Worm (Caenorhabditis elegans) whole organism, L3 larva: ENCODE measurements around the gene W09D10.4.

Source experiments
- ZK546.5 ChIP-seq: sonication (generic microtip); optimal IDR thresholded peaks from 2 replicates; lab custom pipeline; 2017; ENCODE audit warnings: missing biosample characterization, missing genetic modification characterization
- aly-2 ChIP-seq: fragments of 150-350 bp; optimal IDR thresholded peaks from 2 replicates; lab custom pipeline; 2014; ENCODE audit warnings: missing biosample characterization, missing genetic modification characterization
- ama-1 ChIP-seq: fragments of 150-350 bp; optimal IDR thresholded peaks from 2 replicates; lab custom pipeline; 2018
- ceh-16 ChIP-seq: sonication (generic microtip); optimal IDR thresholded peaks from 2 replicates; lab custom pipeline; 2017; ENCODE audit warnings: missing biosample characterization, missing genetic modification characterization
- ceh-28 ChIP-seq: fragments of 150-350 bp; optimal IDR thresholded peaks from 2 replicates; lab custom pipeline; 2014; ENCODE audit warnings: missing biosample characterization, missing genetic modification reagents, missing genetic modification characterization
- ceh-82 ChIP-seq: fragments of 150-350 bp; optimal IDR thresholded peaks from 2 replicates; lab custom pipeline; 2014; ENCODE audit warnings: missing biosample characterization, missing genetic modification characterization
- ceh-9 ChIP-seq: sonication (generic microtip); optimal IDR thresholded peaks from 2 replicates; lab custom pipeline; 2018; ENCODE audit warnings: missing biosample characterization, missing genetic modification characterization
- daf-12 ChIP-seq: fragments of 150-350 bp; optimal IDR thresholded peaks from 2 replicates; lab custom pipeline; 2014; ENCODE audit warnings: missing biosample characterization, missing genetic modification reagents, missing genetic modification characterization
- egl-5 ChIP-seq: fragments of 150-350 bp; optimal IDR thresholded peaks from 2 replicates; lab custom pipeline; 2017; ENCODE audit warnings: missing biosample characterization, missing genetic modification reagents, missing genetic modification characterization, inconsistent platforms
- elt-1 ChIP-seq: fragments of 150-350 bp; optimal IDR thresholded peaks from 2 replicates; lab custom pipeline; 2014; ENCODE audit warnings: missing biosample characterization, missing genetic modification characterization
- elt-2 ChIP-seq: sonication (generic microtip); optimal IDR thresholded peaks from 2 replicates; lab custom pipeline; 2016; ENCODE audit warnings: missing genetic modification reagents, mild to moderate bottlenecking, missing genetic modification characterization, missing compliant biosample characterization
- elt-3 ChIP-seq, 3 experiments: fragments of 150-350 bp in 1 of 3; sonication (generic microtip) in 2 of 3; optimal IDR thresholded peaks; 2 replicates in 2 of 3; 4 replicates in 1 of 3; lab custom pipeline; 2014 to 2017; ENCODE audit warnings: missing biosample characterization in 3 of 3, missing genetic modification characterization in 3 of 3
- eor-1 ChIP-seq, 2 experiments: fragments of 150-350 bp; optimal IDR thresholded peaks; 2 replicates each; lab custom pipeline; 2014 to 2018; ENCODE audit warnings: missing biosample characterization in 2 of 2, missing genetic modification characterization in 2 of 2
- fkh-10 ChIP-seq: sonication (generic microtip); optimal IDR thresholded peaks from 2 replicates; lab custom pipeline; 2017; ENCODE audit warnings: missing biosample characterization, missing genetic modification reagents, missing genetic modification characterization
- fkh-2 ChIP-seq: fragments of 150-350 bp; optimal IDR thresholded peaks from 2 replicates; lab custom pipeline; 2014; ENCODE audit warnings: missing biosample characterization, missing genetic modification reagents, missing genetic modification characterization
- fos-1 ChIP-seq: fragments of 150-350 bp; optimal IDR thresholded peaks from 2 replicates; lab custom pipeline; 2014; ENCODE audit warnings: missing biosample characterization, missing genetic modification characterization
- hmg-11 ChIP-seq: sonication (generic microtip); optimal IDR thresholded peaks from 2 replicates; lab custom pipeline; 2016; ENCODE audit warnings: missing genetic modification characterization, missing compliant biosample characterization
- jun-1 ChIP-seq: fragments of 150-350 bp; optimal IDR thresholded peaks from 2 replicates; lab custom pipeline; 2014; ENCODE audit warnings: missing biosample characterization, missing genetic modification reagents, missing genetic modification characterization
- lin-39 ChIP-seq: fragments of 150-350 bp; optimal IDR thresholded peaks from 2 replicates; lab custom pipeline; 2018; ENCODE audit warnings: missing biosample characterization, missing genetic modification reagents, missing genetic modification characterization
- lsy-12 ChIP-seq: sonication (generic microtip); optimal IDR thresholded peaks from 2 replicates; lab custom pipeline; 2016; ENCODE audit warnings: mild to moderate bottlenecking, missing genetic modification characterization, missing compliant biosample characterization
- mdl-1 ChIP-seq: fragments of 150-350 bp; optimal IDR thresholded peaks from 2 replicates; lab custom pipeline; 2014; ENCODE audit warnings: missing biosample characterization, missing genetic modification characterization
- mml-1 ChIP-seq: fragments of 150-350 bp; sonication (generic microtip); optimal IDR thresholded peaks from 3 replicates; lab custom pipeline; 2014; ENCODE audit warnings: missing biosample characterization, missing genetic modification characterization
- nfya-1 ChIP-seq: sonication (generic microtip); optimal IDR thresholded peaks from 2 replicates; lab custom pipeline; 2017; ENCODE audit warnings: missing genetic modification characterization, mild to moderate bottlenecking, missing compliant biosample characterization, antibody characterized with exemption, moderate library complexity; ENCODE audit not compliant: insufficient read depth
- nhr-11 ChIP-seq: fragments of 150-350 bp; optimal IDR thresholded peaks from 2 replicates; lab custom pipeline; 2014; ENCODE audit warnings: missing biosample characterization, missing genetic modification characterization
- nhr-12 ChIP-seq: fragments of 150-350 bp; optimal IDR thresholded peaks from 2 replicates; lab custom pipeline; 2014; ENCODE audit warnings: missing biosample characterization, missing genetic modification characterization
- nhr-23 ChIP-seq: fragments of 150-350 bp; optimal IDR thresholded peaks from 2 replicates; lab custom pipeline; 2014; ENCODE audit warnings: missing biosample characterization, missing genetic modification reagents, missing genetic modification characterization
- nhr-237 ChIP-seq: fragments of 150-350 bp; optimal IDR thresholded peaks from 2 replicates; lab custom pipeline; 2014; ENCODE audit warnings: missing biosample characterization, missing genetic modification characterization
- nhr-25 ChIP-seq: sonication (generic microtip); optimal IDR thresholded peaks from 2 replicates; lab custom pipeline; 2017; ENCODE audit warnings: missing biosample characterization, missing genetic modification characterization
- nhr-28 ChIP-seq: fragments of 150-350 bp; optimal IDR thresholded peaks from 2 replicates; lab custom pipeline; 2014; ENCODE audit warnings: missing biosample characterization, missing genetic modification characterization
- nhr-43 ChIP-seq: sonication (generic microtip); optimal IDR thresholded peaks from 2 replicates; lab custom pipeline; 2016; ENCODE audit warnings: mild to moderate bottlenecking, missing genetic modification characterization, missing compliant biosample characterization; ENCODE audit not compliant: poor library complexity, severe bottlenecking
- nhr-67 ChIP-seq: fragments of 150-350 bp; optimal IDR thresholded peaks from 2 replicates; lab custom pipeline; 2014; ENCODE audit warnings: missing biosample characterization, missing genetic modification characterization
- nhr-76 ChIP-seq: fragments of 150-350 bp; sonication (generic microtip); optimal IDR thresholded peaks from 5 replicates; lab custom pipeline; 2014; ENCODE audit warnings: missing biosample characterization, missing genetic modification characterization
- nhr-77 ChIP-seq: fragments of 150-350 bp; optimal IDR thresholded peaks from 2 replicates; lab custom pipeline; 2014; ENCODE audit warnings: missing biosample characterization, missing genetic modification characterization
- pha-4 ChIP-seq: fragments of 150-350 bp; optimal IDR thresholded peaks from 2 replicates; lab custom pipeline; 2014; ENCODE audit warnings: missing biosample characterization, missing genetic modification reagents, missing genetic modification characterization
- pqm-1 ChIP-seq: fragments of 150-350 bp; optimal IDR thresholded peaks from 2 replicates; lab custom pipeline; 2017; ENCODE audit warnings: missing biosample characterization, missing genetic modification characterization, inconsistent platforms
- sea-2 ChIP-seq: fragments of 150-350 bp; sonication (generic microtip); optimal IDR thresholded peaks from 4 replicates; lab custom pipeline; 2014; ENCODE audit warnings: missing biosample characterization, missing genetic modification reagents, missing genetic modification characterization
- skn-1 ChIP-seq: fragments of 150-350 bp; optimal IDR thresholded peaks from 2 replicates; lab custom pipeline; 2014; ENCODE audit warnings: missing biosample characterization, missing genetic modification characterization
- tbx-2 ChIP-seq: sonication (generic microtip); optimal IDR thresholded peaks from 2 replicates; lab custom pipeline; 2016; ENCODE audit warnings: mild to moderate bottlenecking, missing genetic modification characterization, missing compliant biosample characterization
- unc-39 ChIP-seq: sonication (generic microtip); optimal IDR thresholded peaks from 4 replicates; lab custom pipeline; 2017; ENCODE audit warnings: missing biosample characterization, missing genetic modification characterization
- unc-62 ChIP-seq: fragments of 150-350 bp; sonication (generic microtip); optimal IDR thresholded peaks from 4 replicates; lab custom pipeline; 2014; ENCODE audit warnings: missing biosample characterization, missing genetic modification reagents, missing genetic modification characterization
- zag-1 ChIP-seq: fragments of 150-350 bp; optimal IDR thresholded peaks from 2 replicates; lab custom pipeline; 2014; ENCODE audit warnings: missing biosample characterization, missing genetic modification characterization
- ztf-11 ChIP-seq: fragments of 150-350 bp; optimal IDR thresholded peaks from 2 replicates; lab custom pipeline; 2014; ENCODE audit warnings: missing biosample characterization, missing genetic modification characterization
- ztf-4 ChIP-seq: fragments of 150-350 bp; optimal IDR thresholded peaks from 2 replicates; lab custom pipeline; 2014; ENCODE audit warnings: missing biosample characterization, missing genetic modification characterization

Gene W09D10.4

DNA sequence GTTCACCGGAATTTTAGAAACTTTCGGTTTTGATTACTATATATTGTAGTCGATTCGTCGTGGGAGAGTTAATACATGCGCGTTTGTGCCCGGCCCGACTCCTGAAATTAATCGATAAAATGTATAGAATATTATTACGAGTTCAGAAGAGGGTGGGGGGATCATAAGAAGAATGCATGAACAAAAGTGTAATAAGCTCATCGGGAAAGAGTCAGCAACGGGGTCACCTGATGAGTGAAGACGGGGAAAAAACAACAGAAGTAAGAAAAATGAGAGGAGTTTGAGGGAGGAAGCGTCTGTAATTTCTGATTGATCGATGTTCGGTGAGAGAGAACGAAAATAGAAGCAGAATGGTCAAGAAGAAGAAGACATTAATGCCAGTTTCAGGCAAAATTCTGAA is at the start of gene W09D10.4:
Gene W09D10.4, minus strand, starts transcription at position 101 of the 400 bp plus-strand sequence.
- TF ChIP-seq elt-2, result peak; percentile 3
- TF ChIP-seq jun-1 (tag; lab: Kevin White, UChicago), result no peak
- peak; percentile 27 for TF ChIP-seq ama-1 (lab: Kevin White, UChicago)
- TF ChIP-seq, all 47 proteins: peak for 2

DNA sequence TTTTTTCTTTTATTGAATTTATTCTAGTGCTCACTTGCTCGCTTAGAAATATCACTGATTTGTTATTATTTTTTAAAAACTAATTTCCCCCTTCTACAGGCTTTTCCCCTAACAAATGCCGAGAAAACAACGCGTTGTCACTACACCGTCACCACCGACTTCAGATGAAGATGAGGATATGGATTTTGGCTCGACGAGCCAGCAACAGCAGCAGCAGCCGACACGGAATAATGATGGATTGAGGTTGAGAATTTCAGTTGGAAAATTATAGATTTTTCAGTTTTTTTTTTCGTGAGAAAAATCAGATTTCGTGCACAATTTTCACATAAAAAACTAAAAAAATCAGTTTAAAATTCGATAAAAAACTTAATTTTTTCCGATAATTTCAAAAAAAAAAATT is 47.0 kb upstream of the W09D10.4 start, which contains the start of gene dpy-28:
Gene dpy-28, plus strand, starts transcription at position 100 of the 400 bp plus-strand sequence.
- TF ChIP-seq aly-2 (tag; lab: Kevin White, UChicago) (no peak), egl-5 (tag; lab: Kevin White, UChicago) (no peak), unc-39 (tag; lab: Kevin White, UChicago) (no peak), nhr-77 (tag; lab: Kevin White, UChicago) (no peak), elt-2 (peak; percentile 5), lsy-12 (tag; lab: Kevin White, UChicago) (peak; percentile 23), elt-3 (tag; optimal IDR thresholded peaks at IDR 0.05; lab: Kevin White, UChicago) (no peak), ceh-16 (tag; lab: Kevin White, UChicago) (no peak), ztf-11 (tag; lab: Kevin White, UChicago) (no peak), nhr-12 (tag; lab: Kevin White, UChicago) (no peak), ceh-82 (tag; lab: Kevin White, UChicago) (no peak), nhr-67 (tag; lab: Kevin White, UChicago) (no peak), ama-1 (lab: Kevin White, UChicago) (peak; percentile 66), fkh-2 (tag; lab: Kevin White, UChicago) (no peak), pha-4 (tag; lab: Kevin White, UChicago) (no peak), jun-1 (tag; lab: Kevin White, UChicago) (no peak)
- TF ChIP-seq, all 47 proteins: peak for 3

ce11 chrIII:10759050-10760023 is 43.3 kb upstream of the W09D10.4 start, which contains the start of gene tasp-1:
Gene tasp-1 (plus strand): TSS chrIII:10759307.
- peak; percentile 99 for TF ChIP-seq nhr-43 (tag; lab: Kevin White, UChicago)
- peak; percentile 100 for TF ChIP-seq pha-4 (tag; lab: Kevin White, UChicago)
- TF ChIP-seq nhr-77 (tag; lab: Kevin White, UChicago), result peak; percentile 96
- TF ChIP-seq fos-1 (tag; lab: Kevin White, UChicago), result peak; percentile 99
- peak; percentile 93 for TF ChIP-seq aly-2 (tag; lab: Kevin White, UChicago)
- TF ChIP-seq nhr-12 (tag; lab: Kevin White, UChicago), result no peak
- TF ChIP-seq ztf-4 (tag; lab: Kevin White, UChicago), result peak; percentile 96
- TF ChIP-seq ceh-82 (tag; lab: Kevin White, UChicago), result peak; percentile 99
- TF ChIP-seq ZK546.5 (tag; lab: Kevin White, UChicago), result peak; percentile 73
- peak; percentile 100 for TF ChIP-seq nhr-11 (tag; lab: Kevin White, UChicago)
- TF ChIP-seq lsy-12 (tag; lab: Kevin White, UChicago), result peak; percentile 100
- TF ChIP-seq nfya-1 (tag; lab: Kevin White, UChicago), result peak; percentile 99
- peak; percentile 85 for TF ChIP-seq ama-1 (lab: Kevin White, UChicago)
- peak; percentile 76 for TF ChIP-seq ztf-11 (tag; lab: Kevin White, UChicago)
- peak; percentile 100 for TF ChIP-seq fkh-10
- peak; percentile 100 for TF ChIP-seq nhr-25 (tag; lab: Kevin White, UChicago)
- TF ChIP-seq ceh-16 (tag; lab: Kevin White, UChicago), result peak; percentile 77
- TF ChIP-seq sea-2 (GFP tag; lab: Kevin White, UChicago), result peak; percentile 96
- TF ChIP-seq elt-2, result peak; percentile 99
- peak; percentile 99 for TF ChIP-seq ceh-28
- peak; percentile 100 for TF ChIP-seq hmg-11 (tag; lab: Kevin White, UChicago)
- TF ChIP-seq nhr-76 (tag; lab: Kevin White, UChicago), result peak; percentile 94
- TF ChIP-seq eor-1 (tag; optimal IDR thresholded peaks at IDR 0.05; lab: Kevin White, UChicago), result peak in 1 of 2 experiments; percentile 50
- peak; percentile 97 to 100 (median 97) for TF ChIP-seq elt-3 (tag; optimal IDR thresholded peaks at IDR 0.05; lab: Kevin White, UChicago)
- no peak for TF ChIP-seq ceh-9 (tag; lab: Kevin White, UChicago)
- TF ChIP-seq nhr-28 (tag; lab: Kevin White, UChicago), result peak; percentile 88
- no peak for TF ChIP-seq nhr-237
- TF ChIP-seq egl-5 (tag; lab: Kevin White, UChicago), result peak; percentile 98
- TF ChIP-seq skn-1 (tag; lab: Kevin White, UChicago), result peak; percentile 98
- peak; percentile 97 for TF ChIP-seq tbx-2 (tag; lab: Kevin White, UChicago)
- peak; percentile 94 for TF ChIP-seq elt-1 (tag; lab: Kevin White, UChicago)
- TF ChIP-seq zag-1 (tag; lab: Kevin White, UChicago), result peak; percentile 90
- TF ChIP-seq fkh-2 (tag; lab: Kevin White, UChicago), result peak; percentile 94
- peak; percentile 99 for TF ChIP-seq mdl-1
- peak; percentile 100 for TF ChIP-seq unc-62 (GFP tag; lab: Kevin White, UChicago)
- TF ChIP-seq nhr-67 (tag; lab: Kevin White, UChicago), result peak; percentile 54
- TF ChIP-seq pqm-1, result peak; percentile 97
- peak; percentile 53 for TF ChIP-seq mml-1 (tag; lab: Kevin White, UChicago)
- TF ChIP-seq lin-39 (tag; lab: Kevin White, UChicago), result peak; percentile 100
- peak; percentile 83 for TF ChIP-seq daf-12
- TF ChIP-seq unc-39 (tag; lab: Kevin White, UChicago), result peak; percentile 64
- TF ChIP-seq nhr-23 (tag; lab: Kevin White, UChicago), result peak; percentile 100
